Fruit fly (Drosophila melanogaster): ENCODE measurements around the gene CG44158.

DNA sequence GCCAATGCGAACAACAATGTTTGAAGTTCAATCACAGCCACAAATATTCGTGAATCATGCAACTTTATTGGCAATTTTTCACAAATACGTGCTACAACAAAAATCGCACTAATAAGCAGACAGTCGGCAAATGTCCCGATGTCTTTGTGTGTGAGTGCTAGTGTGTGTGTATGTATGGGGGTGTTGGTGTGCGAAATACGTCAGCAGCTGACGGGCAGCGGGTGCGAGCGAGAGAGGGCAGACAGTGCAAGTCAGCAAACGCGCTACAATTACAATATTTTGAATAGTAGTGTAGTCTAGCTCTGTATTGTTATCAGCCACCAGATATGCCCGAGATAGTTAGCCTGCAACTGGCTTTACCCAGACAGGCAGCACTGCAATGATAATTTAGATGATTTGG, 37.5 kb downstream of the CG44158 start:
- no peak for TF ChIP-seq CG12605 (GFP tag; IDR thresholded peaks at IDR 0.05)
- no peak for TF ChIP-seq rn (GFP tag; IDR thresholded peaks at IDR 0.05)
- TF ChIP-seq CG8301 (tag; optimal IDR thresholded peaks at IDR 0.05), result no peak
- TF ChIP-seq CG17806 (tag; optimal IDR thresholded peaks at IDR 0.05), result no peak
- no peak for TF ChIP-seq Ets98B (GFP tag; IDR thresholded peaks at IDR 0.05)
- no peak for TF ChIP-seq fd96Ca (GFP tag; IDR thresholded peaks at IDR 0.05)
- no peak for TF ChIP-seq Pif1B (GFP tag; optimal IDR thresholded peaks at IDR 0.05)
- no peak for TF ChIP-seq Pif1A (GFP tag; optimal IDR thresholded peaks at IDR 0.05)
- no peak for TF ChIP-seq gl (tag; optimal IDR thresholded peaks at IDR 0.05)
- TF ChIP-seq CG32121 (GFP tag; IDR thresholded peaks at IDR 0.05), result no peak
